Fruit fly (Drosophila melanogaster) Kc167 (cell line): Measurements from ENCODE around the gene dnd.

ENCODE experiments used
- h ChIP-seq: fragments of >200 bp; optimal IDR thresholded peaks from 3 replicates; lab custom pipeline; 2018; ENCODE audit warnings: missing external identifiers
- psq ChIP-seq: fragments of >200 bp; optimal IDR thresholded peaks from 2 replicates; lab custom pipeline; 2017; ENCODE audit warnings: missing external identifiers

dm6 chr3R:21870158-21870971, 16.8 kb downstream of the dnd start, which contains the start of gene CG31431:
- TF ChIP-seq h (lab: Kevin White, UChicago), result no peak
- no peak for TF ChIP-seq psq (lab: Kevin White, UChicago)
